Fruit fly (Drosophila melanogaster): ENCODE measurements around the gene CG32264.

DNA sequence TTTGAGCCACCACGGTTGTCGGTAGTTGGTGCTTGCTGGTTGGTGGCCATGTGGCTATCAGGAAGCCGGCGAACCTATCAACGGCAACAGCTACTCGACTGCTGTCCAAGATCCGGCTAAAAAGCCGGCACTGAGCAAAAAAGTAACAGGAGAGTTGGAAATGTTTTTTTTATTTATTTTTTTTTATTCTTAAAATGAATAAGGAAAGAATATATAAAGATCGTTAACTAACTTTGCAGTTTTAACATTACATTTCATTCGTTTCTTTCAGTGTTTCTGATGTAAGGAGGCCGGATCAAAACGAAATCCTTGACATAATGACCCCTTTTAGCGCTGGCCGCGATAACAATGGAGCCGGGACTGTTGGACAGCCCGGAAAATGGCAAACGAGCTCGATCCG lies 122.3 kb downstream of the CG32264 start:
- TF ChIP-seq CG4496 (GFP tag; IDR thresholded peaks at IDR 0.05) (peak; percentile 71), EcR (GFP tag; optimal IDR thresholded peaks at IDR 0.05) (no peak), fd96Ca (GFP tag; IDR thresholded peaks at IDR 0.05) (peak; percentile 41; the same call in 1 of the 3 replicates), CG13204 (GFP tag; optimal IDR thresholded peaks at IDR 0.05) (no peak), CG17806 (tag; optimal IDR thresholded peaks at IDR 0.05) (no peak), Pif1B (GFP tag; optimal IDR thresholded peaks at IDR 0.05) (peak; percentile 6), CG15710 (tag; optimal IDR thresholded peaks at IDR 0.05) (no peak), rn (GFP tag; IDR thresholded peaks at IDR 0.05) (no peak), CG34367 (tag; optimal IDR thresholded peaks at IDR 0.05) (no peak), CG9948 (tag; optimal IDR thresholded peaks at IDR 0.05) (no peak), Snoo (tag; optimal IDR thresholded peaks at IDR 0.05) (no peak), Ets98B (GFP tag; IDR thresholded peaks at IDR 0.05) (no peak; the same call in 1 of the 2 replicates), CG12605 (GFP tag; IDR thresholded peaks at IDR 0.05) (0 out of 2 replicates have a peak, but pooled peaks have one; percentile 18)
